Fruit fly (Drosophila melanogaster) S2 (cell line): ENCODE measurements around the gene Qsox2.

Source experiments
- CG8478 ChIP-seq: fragments of >200 bp; optimal IDR thresholded peaks from 2 replicates; lab custom pipeline; 2018
- CTCF ChIP-seq, 2 experiments: fragments of >200 bp; optimal IDR thresholded peaks; 2 replicates each; lab custom pipeline; 2018

DNA sequence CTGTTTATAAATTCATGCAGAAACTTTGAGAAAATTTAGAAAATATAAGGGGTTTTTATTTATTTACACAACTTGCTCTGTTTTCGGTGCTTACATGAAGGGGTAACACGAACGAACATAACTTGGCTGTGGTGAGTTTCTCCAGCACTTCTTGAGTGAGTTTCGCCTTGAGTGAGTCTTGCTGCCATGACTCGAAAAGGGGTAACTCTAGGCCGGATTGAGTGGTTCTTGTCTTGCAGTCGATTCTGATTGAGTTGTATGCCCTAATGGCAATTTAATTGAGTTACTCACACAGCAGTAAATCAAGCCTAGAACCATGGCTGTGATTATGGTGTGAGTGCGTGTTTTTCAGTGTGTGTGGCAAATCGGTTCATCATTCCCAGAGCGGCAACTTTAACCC, 14.7 kb downstream of the Qsox2 start:
- no peak for TF ChIP-seq CTCF (optimal IDR thresholded peaks at IDR 0.05; lab: Kevin White, UChicago)
- no peak for TF ChIP-seq CG8478
